Worm (Caenorhabditis elegans): ENCODE results near the gene ttll-15.

ttll-15 gene

ce11 chrV:10358238-10358637, at the start of gene ttll-15:
TSS of gene ttll-15 (plus strand) at chrV:10358538.
- no peak for TF ChIP-seq snpc-4 (tag; optimal IDR thresholded peaks at IDR 0.05)
- no peak for TF ChIP-seq unc-62 (GFP tag; optimal IDR thresholded peaks at IDR 0.05)
- TF ChIP-seq nhr-25 (tag; optimal IDR thresholded peaks at IDR 0.05): no peak
- no peak for TF ChIP-seq ceh-16 (tag; optimal IDR thresholded peaks at IDR 0.05)
- no peak for TF ChIP-seq elt-3 (tag; optimal IDR thresholded peaks at IDR 0.05)
- no peak for TF ChIP-seq ama-1 (optimal IDR thresholded peaks at IDR 0.05)
- TF ChIP-seq nhr-11 (tag; optimal IDR thresholded peaks at IDR 0.05): no peak
- TF ChIP-seq pha-4 (tag; optimal IDR thresholded peaks at IDR 0.05): no peak
- TF ChIP-seq ceh-28 (tag; optimal IDR thresholded peaks at IDR 0.05): no peak
- TF ChIP-seq lin-39 (tag; optimal IDR thresholded peaks at IDR 0.05): no peak
- no peak for TF ChIP-seq nhr-12 (tag; optimal IDR thresholded peaks at IDR 0.05)
- TF ChIP-seq daf-12 (tag; optimal IDR thresholded peaks at IDR 0.05): no peak
- TF ChIP-seq egl-27 (tag; optimal IDR thresholded peaks at IDR 0.05): no peak
- TF ChIP-seq hmg-11 (tag; optimal IDR thresholded peaks at IDR 0.05): no peak

- no peak for TF ChIP-seq ceh-9 (tag; optimal IDR thresholded peaks at IDR 0.05)
- TF ChIP-seq nfya-1 (tag; optimal IDR thresholded peaks at IDR 0.05; ENCODE audit: insufficient read depth): no peak
- no peak for TF ChIP-seq zag-1 (tag; optimal IDR thresholded peaks at IDR 0.05)
- no peak for TF ChIP-seq fkh-2 (tag; optimal IDR thresholded peaks at IDR 0.05)
- TF ChIP-seq mdl-1 (tag; optimal IDR thresholded peaks at IDR 0.05): no peak
- TF ChIP-seq tbx-2 (tag; optimal IDR thresholded peaks at IDR 0.05): no peak
- no peak for TF ChIP-seq fos-1 (tag; optimal IDR thresholded peaks at IDR 0.05)
- TF ChIP-seq nhr-237 (tag; optimal IDR thresholded peaks at IDR 0.05): no peak
Observed at ce11 chrV:10313953-10314352, 44.4 kb upstream of the ttll-15 start, which contains the start of gene gcy-6. TSS of gene gcy-6 (minus strand) at chrV:10314053.

- TF ChIP-seq lsy-12 (tag; optimal IDR thresholded peaks at IDR 0.05): no peak
- no peak for TF ChIP-seq nhr-67 (tag; optimal IDR thresholded peaks at IDR 0.05)
- TF ChIP-seq ceh-28 (tag; optimal IDR thresholded peaks at IDR 0.05): no peak
- no peak for TF ChIP-seq nhr-237 (tag; optimal IDR thresholded peaks at IDR 0.05)
- TF ChIP-seq nfya-1 (tag; optimal IDR thresholded peaks at IDR 0.05; ENCODE audit: insufficient read depth): no peak
- no peak for TF ChIP-seq fos-1 (tag; optimal IDR thresholded peaks at IDR 0.05)
- no peak for TF ChIP-seq ceh-82 (tag; optimal IDR thresholded peaks at IDR 0.05)
- TF ChIP-seq ceh-9 (tag; optimal IDR thresholded peaks at IDR 0.05): no peak
- no peak for TF ChIP-seq ceh-16 (tag; optimal IDR thresholded peaks at IDR 0.05)
Observed at ce11 chrV:10314371-10314770, 44.0 kb upstream of the ttll-15 start, which contains the start of gene trx-2. TSS of gene trx-2 (plus strand) at chrV:10314671.

- TF ChIP-seq daf-12 (tag; optimal IDR thresholded peaks at IDR 0.05) (no peak), egl-27 (tag; optimal IDR thresholded peaks at IDR 0.05) (no peak), lin-15B (tag; optimal IDR thresholded peaks at IDR 0.05) (no peak), ceh-28 (tag; optimal IDR thresholded peaks at IDR 0.05) (no peak), aly-2 (tag; optimal IDR thresholded peaks at IDR 0.05) (no peak), ztf-11 (tag; optimal IDR thresholded peaks at IDR 0.05) (no peak), elt-1 (tag; optimal IDR thresholded peaks at IDR 0.05) (no peak)
Observed at ce11 chrV:10317294-10317693, 41.0 kb upstream of the ttll-15 start, which contains the start of gene asps-1. TSS of gene asps-1 (minus strand) at chrV:10317394.

ce11 chrV:10319434-10319833, 38.9 kb upstream of the ttll-15 start, which contains the start of gene B0024.11:
TSS of gene B0024.11 (minus strand) at chrV:10319534.
- no peak for TF ChIP-seq nhr-28 (tag; optimal IDR thresholded peaks at IDR 0.05)

ce11 chrV:10320101-10320761, 38.1 kb upstream of the ttll-15 start, which contains the start of the genes gna-1 and B0024.13:
TSS of gene gna-1 (minus strand) at chrV:10320151.
TSS of gene B0024.13 (plus strand) at chrV:10320711.
- TF ChIP-seq daf-12 (tag; optimal IDR thresholded peaks at IDR 0.05) (no peak), nhr-67 (tag; optimal IDR thresholded peaks at IDR 0.05) (no peak), pha-4 (tag; optimal IDR thresholded peaks at IDR 0.05) (peak; percentile 72), nhr-237 (tag; optimal IDR thresholded peaks at IDR 0.05) (no peak), nhr-12 (tag; optimal IDR thresholded peaks at IDR 0.05) (no peak), zag-1 (tag; optimal IDR thresholded peaks at IDR 0.05) (no peak), mml-1 (tag; optimal IDR thresholded peaks at IDR 0.05) (no peak), nhr-11 (tag; optimal IDR thresholded peaks at IDR 0.05) (no peak), jun-1 (tag; optimal IDR thresholded peaks at IDR 0.05) (no peak), snpc-4 (tag; optimal IDR thresholded peaks at IDR 0.05) (no peak), elt-1 (tag; optimal IDR thresholded peaks at IDR 0.05) (no peak), unc-39 (tag; optimal IDR thresholded peaks at IDR 0.05) (no peak), lin-39 (tag; optimal IDR thresholded peaks at IDR 0.05) (peak; percentile 56), ceh-82 (tag; optimal IDR thresholded peaks at IDR 0.05) (no peak), nhr-77 (tag; optimal IDR thresholded peaks at IDR 0.05) (no peak), ceh-9 (tag; optimal IDR thresholded peaks at IDR 0.05) (no peak), ceh-28 (tag; optimal IDR thresholded peaks at IDR 0.05) (no peak), R02D3.7 (tag; optimal IDR thresholded peaks at IDR 0.05) (no peak), ZK546.5 (tag; optimal IDR thresholded peaks at IDR 0.05) (no peak), fkh-2 (tag; optimal IDR thresholded peaks at IDR 0.05) (no peak), mdl-1 (tag; optimal IDR thresholded peaks at IDR 0.05) (no peak), unc-62 (GFP tag; optimal IDR thresholded peaks at IDR 0.05) (no peak), eor-1 (tag; optimal IDR thresholded peaks at IDR 0.05) (no peak), sea-2 (GFP tag; optimal IDR thresholded peaks at IDR 0.05) (no peak), fos-1 (tag; optimal IDR thresholded peaks at IDR 0.05) (no peak), nhr-23 (tag; optimal IDR thresholded peaks at IDR 0.05) (peak; percentile 79), elt-3 (tag; optimal IDR thresholded peaks at IDR 0.05) (no peak), nfya-1 (tag; optimal IDR thresholded peaks at IDR 0.05; ENCODE audit: insufficient read depth) (no peak), aly-2 (tag; optimal IDR thresholded peaks at IDR 0.05) (no peak), pqm-1 (tag; optimal IDR thresholded peaks at IDR 0.05) (no peak)

All from whole organism, L3 larva.